Fruit fly (Drosophila melanogaster) whole organism, wandering third instar larva: ENCODE data around the gene ttk.

Experiments used
- Abd-B ChIP-seq: fragments of >200 bp; optimal IDR thresholded peaks from 2 replicates; lab custom pipeline; 2017; ENCODE audit warnings: missing biosample characterization, missing genetic modification characterization
- CG32264 ChIP-seq: fragments of 200-800 bp; sonication (Bioruptor generic); optimal IDR thresholded peaks from 2 replicates; lab custom pipeline; 2016; ENCODE audit warnings: missing biosample characterization, missing genetic modification characterization
- CG9705 ChIP-seq: fragments of 200-800 bp; sonication (Bioruptor generic); optimal IDR thresholded peaks from 2 replicates; lab custom pipeline; 2018; ENCODE audit warnings: missing biosample characterization, mild to moderate bottlenecking, missing genetic modification characterization
- CrebA ChIP-seq: fragments of 200-800 bp; sonication (Bioruptor generic); optimal IDR thresholded peaks from 2 replicates; lab custom pipeline; 2016; ENCODE audit warnings: missing biosample characterization, mild to moderate bottlenecking, missing genetic modification characterization, borderline replicate concordance
- Dfd ChIP-seq: fragments of >200 bp; optimal IDR thresholded peaks from 2 replicates; lab custom pipeline; 2017; ENCODE audit warnings: missing biosample characterization, missing genetic modification characterization
- Dif ChIP-seq: fragments of 200-275, 200-300 bp; sonication (Bioruptor generic); optimal IDR thresholded peaks from 2 replicates; lab custom pipeline; 2018; ENCODE audit warnings: missing biosample characterization, missing genetic modification characterization; ENCODE audit not compliant: partially characterized antibody
- GATAd ChIP-seq: sonication (Bioruptor generic); optimal IDR thresholded peaks from 2 replicates; lab custom pipeline; 2016; ENCODE audit warnings: missing biosample characterization, missing genetic modification characterization
- HLH106 ChIP-seq: fragments of 200-800 bp; optimal IDR thresholded peaks from 3 replicates; lab custom pipeline; 2019; ENCODE audit warnings: missing biosample characterization, mild to moderate bottlenecking, missing genetic modification characterization, moderate library complexity
- Hnf4 ChIP-seq: fragments of 200-800 bp; sonication (Bioruptor generic); optimal IDR thresholded peaks from 2 replicates; lab custom pipeline; 2016; ENCODE audit warnings: missing biosample characterization, mild to moderate bottlenecking, missing genetic modification characterization
- Hr78 ChIP-seq: fragments of >200 bp; optimal IDR thresholded peaks from 2 replicates; lab custom pipeline; 2017; ENCODE audit warnings: missing biosample characterization, missing genetic modification characterization
- Hr83 ChIP-seq: fragments of 200-300 bp; sonication (Bioruptor generic); optimal IDR thresholded peaks from 2 replicates; lab custom pipeline; 2016; ENCODE audit warnings: missing biosample characterization, mild to moderate bottlenecking, missing genetic modification characterization, moderate library complexity; ENCODE audit not compliant: poor library complexity, severe bottlenecking
- Jra ChIP-seq: sonication (Bioruptor generic); optimal IDR thresholded peaks from 2 replicates; lab custom pipeline; 2016; ENCODE audit warnings: missing biosample characterization, missing genetic modification characterization
- Mio ChIP-seq: sonication (Bioruptor generic); optimal IDR thresholded peaks from 2 replicates; lab custom pipeline; 2016; ENCODE audit warnings: missing biosample characterization, missing genetic modification characterization
- Myc ChIP-seq: fragments of >200 bp; optimal IDR thresholded peaks from 2 replicates; lab custom pipeline; 2017
- N ChIP-seq: fragments of >200 bp; optimal IDR thresholded peaks from 2 replicates; lab custom pipeline; 2018; ENCODE audit warnings: missing biosample characterization, missing external identifiers, missing genetic modification characterization
- OdsH ChIP-seq: fragments of 200-800 bp; sonication (Bioruptor generic); optimal IDR thresholded peaks from 2 replicates; lab custom pipeline; 2016; ENCODE audit warnings: missing biosample characterization, mild to moderate bottlenecking, missing genetic modification characterization
- Rel ChIP-seq, 2 experiments: fragments of 200-800 bp; sonication (Bioruptor generic) in 1 of 2; optimal IDR thresholded peaks; 2 replicates in 1 of 2; 3 replicates in 1 of 2; lab custom pipeline; 2016 to 2019; ENCODE audit warnings: mild to moderate bottlenecking in 2 of 2, missing biosample characterization in 2 of 2, missing genetic modification characterization in 2 of 2, moderate library complexity in 1 of 2
- Sp1 ChIP-seq: fragments of 200-800 bp; sonication (Bioruptor generic); optimal IDR thresholded peaks from 3 replicates; lab custom pipeline; 2019; ENCODE audit warnings: missing biosample characterization, mild to moderate bottlenecking, missing genetic modification characterization, moderate library complexity
- Vsx2 ChIP-seq: fragments of 200-300, 225-300 bp; sonication (Bioruptor generic); optimal IDR thresholded peaks from 2 replicates; lab custom pipeline; 2018; ENCODE audit warnings: missing biosample characterization, missing genetic modification characterization; ENCODE audit not compliant: partially characterized antibody
- br ChIP-seq: fragments of 200-800 bp; sonication (Bioruptor generic); optimal IDR thresholded peaks from 2 replicates; lab custom pipeline; 2016; ENCODE audit warnings: missing biosample characterization, missing genetic modification characterization
- brk ChIP-seq: fragments of 200-800 bp; sonication (Bioruptor generic); optimal IDR thresholded peaks from 2 replicates; lab custom pipeline; 2016; ENCODE audit warnings: missing biosample characterization, mild to moderate bottlenecking, missing genetic modification characterization
- dl ChIP-seq, 2 experiments: fragments of 175-275, 200-275 bp in 1 of 2; fragments of 200-275 bp in 1 of 2; sonication (Bioruptor generic); optimal IDR thresholded peaks; lab custom pipeline; 2018; ENCODE audit warnings: mild to moderate bottlenecking in 2 of 2, missing biosample characterization in 2 of 2, missing genetic modification characterization in 2 of 2, moderate library complexity in 2 of 2; ENCODE audit not compliant: partially characterized antibody in 2 of 2, insufficient read depth in 1 of 2
- dmrt93B ChIP-seq: fragments of 200-800 bp; sonication (Bioruptor generic); optimal IDR thresholded peaks from 2 replicates; lab custom pipeline; 2018; ENCODE audit warnings: missing biosample characterization, mild to moderate bottlenecking, missing genetic modification characterization
- dsf ChIP-seq: sonication (Bioruptor generic); optimal IDR thresholded peaks from 2 replicates; lab custom pipeline; 2016; ENCODE audit warnings: missing biosample characterization, missing genetic modification characterization, borderline replicate concordance
- ey ChIP-seq: fragments of 200-800 bp; sonication (Bioruptor generic); optimal IDR thresholded peaks from 2 replicates; lab custom pipeline; 2016; ENCODE audit warnings: missing biosample characterization, missing genetic modification characterization
- foxo ChIP-seq, 2 experiments: fragments of 200-800 bp; sonication (Bioruptor generic); optimal IDR thresholded peaks; 2 replicates in 1 of 2; 3 replicates in 1 of 2; lab custom pipeline; 2016 to 2017; ENCODE audit warnings: missing biosample characterization in 2 of 2, missing genetic modification characterization in 2 of 2
- fru ChIP-seq: fragments of 200-800 bp; sonication (Bioruptor generic); optimal IDR thresholded peaks from 3 replicates; lab custom pipeline; 2016; ENCODE audit warnings: missing biosample characterization, mild to moderate bottlenecking, missing genetic modification characterization
- h ChIP-seq: fragments of 200-800 bp; sonication (Bioruptor generic); optimal IDR thresholded peaks from 3 replicates; lab custom pipeline; 2016; ENCODE audit warnings: missing biosample characterization, mild to moderate bottlenecking, missing genetic modification characterization
- jim ChIP-seq: fragments of 175-275, 200-325 bp; sonication (Bioruptor generic); optimal IDR thresholded peaks from 2 replicates; lab custom pipeline; 2016; ENCODE audit warnings: missing biosample characterization, mild to moderate bottlenecking, missing genetic modification characterization
- lola ChIP-seq: fragments of >200 bp; optimal IDR thresholded peaks from 2 replicates; lab custom pipeline; 2017; ENCODE audit warnings: missing biosample characterization, missing genetic modification characterization
- pan ChIP-seq: fragments of >200 bp; optimal IDR thresholded peaks from 2 replicates; lab custom pipeline; 2017
- psq ChIP-seq: fragments of 200-800 bp; sonication (Bioruptor generic); optimal IDR thresholded peaks from 3 replicates; lab custom pipeline; 2017; ENCODE audit warnings: missing biosample characterization, mild to moderate bottlenecking, missing genetic modification characterization, moderate library complexity
- rgr ChIP-seq: fragments of 200-800 bp; sonication (Bioruptor generic); optimal IDR thresholded peaks from 3 replicates; lab custom pipeline; 2016; ENCODE audit warnings: missing biosample characterization, mild to moderate bottlenecking, missing genetic modification characterization
- sage ChIP-seq: fragments of 200-800 bp; sonication (Bioruptor generic); optimal IDR thresholded peaks from 2 replicates; lab custom pipeline; 2016; ENCODE audit warnings: missing biosample characterization, mild to moderate bottlenecking, missing genetic modification characterization
- sv ChIP-seq: fragments of 200-800 bp; sonication (Bioruptor generic); optimal IDR thresholded peaks from 3 replicates; lab custom pipeline; 2016; ENCODE audit warnings: missing biosample characterization, missing genetic modification characterization
- tai ChIP-seq: sonication (Bioruptor generic); optimal IDR thresholded peaks from 2 replicates; lab custom pipeline; 2016; ENCODE audit warnings: missing biosample characterization, missing genetic modification characterization
- usp ChIP-seq: fragments of >200 bp; optimal IDR thresholded peaks from 2 replicates; lab custom pipeline; 2017; ENCODE audit warnings: missing biosample characterization, missing genetic modification characterization
- woc ChIP-seq: sonication (Bioruptor generic); optimal IDR thresholded peaks from 2 replicates; lab custom pipeline; 2016; ENCODE audit warnings: missing biosample characterization, mild to moderate bottlenecking, missing genetic modification characterization

ttk gene

dm6 chr3R:31748093-31748996 lies 34.7 kb downstream of the ttk start:
- TF ChIP-seq pan (no peak), jim (no peak), Hr78 (GFP tag; lab: Kevin White, UChicago) (peak; percentile 6), psq (peak; percentile 100), foxo (GFP tag; optimal IDR thresholded peaks at IDR 0.05; lab: Kevin White, UChicago) (peak in 1 of 2 experiments; percentile 40), sv (GFP tag; lab: Kevin White, UChicago) (no peak), lola (no peak), woc (GFP tag; lab: Kevin White, UChicago) (no peak), Dfd (GFP tag; lab: Kevin White, UChicago) (no peak), Rel (GFP tag; optimal IDR thresholded peaks at IDR 0.05; lab: Kevin White, UChicago) (peak; percentile 53), Rel (tag; optimal IDR thresholded peaks at IDR 0.05; lab: Kevin White, UChicago) (peak; percentile 59), h (GFP tag; lab: Kevin White, UChicago) (peak; percentile 30), Jra (GFP tag; lab: Kevin White, UChicago) (no peak), Sp1 (GFP tag; lab: Kevin White, UChicago) (peak; percentile 61), Hr83 (GFP tag; lab: Kevin White, UChicago) (no peak), Abd-B (no peak), dsf (GFP tag; lab: Kevin White, UChicago) (no peak), OdsH (no peak), brk (no peak), Myc (lab: Kevin White, UChicago) (no peak), Dif (GFP tag; lab: Kevin White, UChicago) (peak; percentile 20), Mio (no peak), Vsx2 (GFP tag; lab: Kevin White, UChicago) (no peak), br (GFP tag; lab: Kevin White, UChicago) (peak; percentile 18), dmrt93B (GFP tag; lab: Kevin White, UChicago) (no peak), N (GFP tag; lab: Kevin White, UChicago) (peak; percentile 81), fru (GFP tag; lab: Kevin White, UChicago) (peak; percentile 41), usp (no peak), CG9705 (GFP tag; lab: Kevin White, UChicago) (no peak), CrebA (GFP tag; lab: Kevin White, UChicago) (no peak), tai (GFP tag; lab: Kevin White, UChicago) (no peak), CG32264 (GFP tag; lab: Kevin White, UChicago) (no peak), HLH106 (no peak), rgr (peak; percentile 21), dl (GFP tag; optimal IDR thresholded peaks at IDR 0.05; lab: Kevin White, UChicago; ENCODE audit: insufficient read depth in 1 of 2, partially characterized antibody in 2 of 2) (no peak), Hnf4 (GFP tag; lab: Kevin White, UChicago) (peak; percentile 4), GATAd (GFP tag; lab: Kevin White, UChicago) (no peak), ey (GFP tag; lab: Kevin White, UChicago) (no peak), sage (GFP tag; lab: Kevin White, UChicago) (no peak)

- TF ChIP-seq br (GFP tag; lab: Kevin White, UChicago) (no peak), Mio (no peak), pan (no peak), dl (GFP tag; optimal IDR thresholded peaks at IDR 0.05; lab: Kevin White, UChicago; ENCODE audit: insufficient read depth in 1 of 2, partially characterized antibody in 2 of 2) (no peak), Vsx2 (GFP tag; lab: Kevin White, UChicago) (no peak), ey (GFP tag; lab: Kevin White, UChicago) (no peak), dmrt93B (GFP tag; lab: Kevin White, UChicago) (no peak), sv (GFP tag; lab: Kevin White, UChicago) (no peak), Dfd (GFP tag; lab: Kevin White, UChicago) (no peak), Hnf4 (GFP tag; lab: Kevin White, UChicago) (no peak), lola (no peak), OdsH (no peak), dsf (GFP tag; lab: Kevin White, UChicago) (no peak), Hr78 (GFP tag; lab: Kevin White, UChicago) (no peak), Hr83 (GFP tag; lab: Kevin White, UChicago) (no peak), N (GFP tag; lab: Kevin White, UChicago) (no peak), brk (no peak), GATAd (GFP tag; lab: Kevin White, UChicago) (no peak)
Observed at dm6 chr3R:31754605-31755004, 40.9 kb downstream of the ttk start, which contains the start of gene salt. salt (minus strand) TSS chr3R:31754705.
